Fruit fly (Drosophila melanogaster): ENCODE measurements around the gene CG8051.

Gene CG8051

dm6 chrX:19291780-19292605, 15.7 kb downstream of the CG8051 start:
- peak; percentile 76 for TF ChIP-seq noc (tag; optimal IDR thresholded peaks at IDR 0.05)

DNA sequence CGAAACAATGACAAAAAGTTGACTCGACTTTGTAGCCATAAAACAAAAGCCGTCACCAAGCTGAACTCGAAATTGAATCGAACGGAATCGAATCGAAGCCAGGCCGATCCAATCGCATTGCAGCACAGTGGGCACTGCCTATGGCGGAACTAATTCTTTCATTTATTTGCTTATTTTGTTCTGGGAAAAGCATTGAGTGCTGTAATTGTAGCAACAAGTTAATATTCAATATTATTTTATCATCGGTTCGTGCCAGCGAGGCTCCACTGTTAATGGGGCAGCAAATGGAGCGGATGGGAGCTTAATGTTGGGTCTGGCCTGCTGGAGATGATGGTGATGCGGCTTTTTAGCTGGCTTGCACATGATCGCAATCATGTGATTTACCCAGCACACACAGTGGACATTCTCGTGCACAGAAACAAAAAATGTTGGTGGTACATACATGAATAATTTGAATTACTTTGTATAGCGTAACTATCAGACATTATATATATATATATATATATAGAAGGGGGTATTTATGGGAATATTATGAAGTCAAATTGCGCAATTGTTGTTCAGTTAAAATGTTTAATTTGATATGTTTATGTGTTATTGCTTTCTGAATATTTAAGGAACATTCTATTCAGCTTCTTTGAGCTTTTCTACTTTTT, 18.3 kb downstream of the CG8051 start:
- TF ChIP-seq noc (tag; optimal IDR thresholded peaks at IDR 0.05) = peak; percentile 62

dm6 chrX:19287784-19288183, 19.9 kb downstream of the CG8051 start:
- TF ChIP-seq noc (tag; optimal IDR thresholded peaks at IDR 0.05) = no peak

dm6 chrX:19286235-19286634, 21.5 kb downstream of the CG8051 start:
- TF ChIP-seq noc (tag; optimal IDR thresholded peaks at IDR 0.05) = peak; percentile 3

DNA sequence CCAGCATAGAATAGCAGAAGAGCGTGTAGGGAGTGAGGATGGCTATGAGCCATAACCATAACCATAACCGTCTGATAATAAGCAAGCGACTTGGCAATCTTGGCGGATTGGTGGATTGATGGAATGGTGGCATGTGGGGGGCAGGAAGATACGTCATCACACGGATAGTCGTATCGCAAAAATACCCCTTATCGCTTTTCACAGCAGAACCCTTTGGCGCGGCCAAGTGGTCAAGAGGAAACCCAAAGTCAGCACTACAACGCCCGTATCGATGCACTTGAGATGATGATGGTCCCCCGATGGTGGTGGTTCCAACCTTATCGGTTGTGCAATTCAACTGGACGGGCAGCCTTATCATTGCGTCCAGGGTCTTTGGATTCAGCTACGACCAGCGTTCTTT, 22.3 kb downstream of the CG8051 start:
- TF ChIP-seq noc (tag; optimal IDR thresholded peaks at IDR 0.05) = peak; percentile 4

- TF ChIP-seq noc (tag; optimal IDR thresholded peaks at IDR 0.05) = no peak
These were observed 26.5 kb downstream of the CG8051 start for dm6 chrX:19281271-19281670.

DNA sequence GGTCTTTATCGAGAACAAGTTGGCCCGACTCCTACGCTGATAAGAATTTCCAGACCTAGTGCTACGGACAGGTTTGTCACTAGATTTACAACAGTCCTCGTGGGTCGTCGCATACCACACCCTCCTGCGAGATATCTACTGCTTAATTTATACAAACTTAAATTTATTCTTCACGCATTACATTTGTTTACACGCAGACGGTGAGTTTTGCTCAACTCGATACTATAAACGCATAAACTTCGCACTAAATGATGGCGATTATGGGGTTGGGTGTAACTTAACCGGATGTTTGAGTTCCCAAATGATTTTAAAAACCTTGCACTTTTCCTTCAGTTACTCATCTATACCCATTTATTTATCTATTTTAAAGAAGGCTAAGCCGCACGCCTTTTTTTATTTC, 27.0 kb downstream of the CG8051 start:
- no peak for TF ChIP-seq noc (tag; optimal IDR thresholded peaks at IDR 0.05)

- peak; percentile 4 for TF ChIP-seq noc (tag; optimal IDR thresholded peaks at IDR 0.05)
These were observed 27.5 kb downstream of the CG8051 start, which contains the start of gene CG8028 for dm6 chrX:19280249-19280648. Gene CG8028 (minus strand): TSS chrX:19280349.

DNA sequence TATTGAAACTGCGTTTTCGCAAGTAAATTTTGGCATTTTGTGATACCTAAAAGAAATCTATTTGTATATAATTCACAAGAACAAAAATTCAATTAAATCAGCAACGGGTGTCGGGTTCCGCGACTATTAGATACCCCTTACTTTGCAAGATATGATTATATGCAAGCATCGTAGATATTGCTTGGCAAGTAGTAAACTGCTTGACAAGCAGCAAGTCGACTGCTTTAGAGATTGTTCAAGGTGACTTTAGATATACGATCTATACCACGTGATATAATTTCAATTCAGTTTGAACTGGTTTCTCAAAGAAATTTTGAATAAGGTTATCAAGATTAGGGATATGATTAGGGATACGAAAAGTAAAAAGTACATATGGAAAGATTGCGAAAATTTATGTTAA, 29.3 kb downstream of the CG8051 start:
- no peak for TF ChIP-seq noc (tag; optimal IDR thresholded peaks at IDR 0.05)

DNA sequence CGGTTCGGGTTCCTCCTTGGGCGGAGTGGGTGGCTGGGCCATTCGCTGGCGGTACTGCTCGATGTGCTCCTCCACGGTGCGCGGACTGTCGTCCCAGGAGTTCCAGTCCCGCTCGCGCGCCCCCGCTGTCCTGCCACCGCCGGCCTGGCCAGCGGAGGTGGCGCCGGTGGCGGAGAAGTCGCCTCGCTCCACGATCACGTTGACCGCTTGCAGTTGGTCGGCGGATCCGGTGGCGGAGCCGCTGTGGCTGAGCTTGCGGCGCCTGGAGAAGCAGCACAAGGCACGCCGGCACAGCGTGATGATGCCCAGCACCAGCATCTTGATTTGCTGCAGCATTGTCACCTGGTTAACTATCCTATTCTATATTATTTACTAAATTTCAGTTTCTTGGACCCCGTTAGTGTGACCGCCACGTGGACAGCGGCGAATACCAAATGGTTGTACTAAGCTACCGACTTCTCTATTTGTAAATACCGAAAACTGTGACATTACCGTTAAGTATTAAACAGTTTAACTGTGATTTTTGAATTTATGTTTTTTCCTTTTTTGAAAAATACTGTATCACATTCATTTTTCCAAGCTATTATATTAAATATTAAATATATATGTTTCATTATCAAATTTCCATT, 31.1 kb downstream of the CG8051 start, which contains the start of the genes CG32537 and CG32536:
TSS of gene CG32537 (minus strand) at position 51 of the 629 bp plus-strand sequence.
TSS of gene CG32536 (minus strand) at position 410 of the 629 bp plus-strand sequence.
- no peak for TF ChIP-seq noc (tag; optimal IDR thresholded peaks at IDR 0.05)

- TF ChIP-seq noc (tag; optimal IDR thresholded peaks at IDR 0.05) = no peak
These were observed 39.1 kb downstream of the CG8051 start, which contains the start of gene CG8010 for dm6 chrX:19268484-19269068. Gene CG8010 (minus strand): TSS chrX:19268896.

DNA sequence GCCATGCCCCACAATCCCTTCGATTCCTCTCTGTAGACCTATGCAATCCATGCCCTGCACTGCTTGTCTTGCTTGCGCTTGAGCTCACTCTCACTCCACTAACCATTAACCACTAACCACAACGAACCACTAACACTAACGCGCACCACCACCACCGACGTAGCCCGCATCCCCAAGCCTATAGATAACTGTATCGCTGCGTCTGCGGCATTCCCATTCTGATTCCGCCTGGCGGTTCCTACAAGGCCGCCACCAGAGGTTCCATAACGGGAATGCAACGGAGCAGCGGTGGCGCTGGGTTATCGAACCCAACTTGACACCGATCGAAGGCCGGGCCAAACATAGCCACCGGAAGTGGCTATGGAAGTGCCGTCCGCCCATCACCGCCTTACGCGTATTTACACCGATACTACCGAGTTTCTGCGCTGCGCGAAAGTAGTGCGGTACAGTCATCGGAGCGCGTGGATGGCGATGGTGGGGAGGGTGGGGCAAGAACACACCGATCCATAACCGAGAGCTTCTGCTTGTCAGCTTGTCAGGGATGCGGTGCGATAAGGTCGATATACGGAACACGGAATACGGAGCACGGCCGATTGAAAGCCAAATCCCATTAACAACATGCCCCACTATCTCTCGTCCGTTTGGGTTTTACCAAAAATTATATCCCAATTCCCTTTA, 41.8 kb downstream of the CG8051 start:
- TF ChIP-seq noc (tag; optimal IDR thresholded peaks at IDR 0.05) = no peak

- no peak for TF ChIP-seq noc (tag; optimal IDR thresholded peaks at IDR 0.05)
These were observed 43.3 kb downstream of the CG8051 start for dm6 chrX:19264396-19264795.

- no peak for TF ChIP-seq noc (tag; optimal IDR thresholded peaks at IDR 0.05)
These were observed 45.2 kb downstream of the CG8051 start for dm6 chrX:19262553-19262952.

- no peak for TF ChIP-seq noc (tag; optimal IDR thresholded peaks at IDR 0.05)
These were observed 46.1 kb downstream of the CG8051 start, which contains the start of gene Vav for dm6 chrX:19261528-19262102. Gene Vav (plus strand): TSS chrX:19261820.
